Fruit fly (Drosophila melanogaster) whole organism, prepupa: ENCODE measurements around the gene CG18666.
A peak's percentile ranks its signal among the peaks of the same experiment; 100 is the strongest.

Experiments used
- CG10631 ChIP-seq: fragments of 200-800 bp; sonication (Bioruptor generic); optimal IDR thresholded peaks from 2 replicates; lab custom pipeline; 2016; ENCODE audit warnings: missing biosample characterization, missing genetic modification characterization
- CG10669 ChIP-seq: fragments of 200-800 bp; sonication (Bioruptor generic); optimal IDR thresholded peaks from 3 replicates; lab custom pipeline; 2018; ENCODE audit warnings: missing biosample characterization, mild to moderate bottlenecking, missing genetic modification characterization, moderate library complexity
- CG11294 ChIP-seq: fragments of 200-800 bp; sonication (Bioruptor generic); IDR thresholded peaks from 2 replicates; pipeline ENCODE4 v1.3.6; 2022; ENCODE audit warnings: missing biosample characterization, missing genetic modification characterization
- CG11762 ChIP-seq: fragments of 200-800 bp; sonication (Bioruptor generic); optimal IDR thresholded peaks from 3 replicates; lab custom pipeline; 2016; ENCODE audit warnings: missing biosample characterization, missing genetic modification characterization; ENCODE audit not compliant: insufficient read depth
- CG15336 ChIP-seq: fragments of 200-800 bp; sonication (Bioruptor generic); IDR thresholded peaks from 2 replicates; pipeline ENCODE4 v1.3.6; 2022; ENCODE audit warnings: missing biosample characterization, missing genetic modification characterization
- CG16779 ChIP-seq: fragments of 200-800 bp; sonication (Bioruptor generic); optimal IDR thresholded peaks from 3 replicates; lab custom pipeline; 2017; ENCODE audit warnings: missing biosample characterization, mild to moderate bottlenecking, missing genetic modification characterization
- CG3032 ChIP-seq: fragments of 200-800 bp; optimal IDR thresholded peaks from 2 replicates; lab custom pipeline; 2019; ENCODE audit warnings: missing biosample characterization, mild to moderate bottlenecking, missing genetic modification characterization, moderate library complexity
- CG31627 ChIP-seq: fragments of 200-800 bp; sonication (Bioruptor generic); optimal IDR thresholded peaks from 3 replicates; lab custom pipeline; 2016; ENCODE audit warnings: missing biosample characterization, missing genetic modification characterization
- CG4318 ChIP-seq: fragments of 200-800 bp; sonication (Bioruptor generic); optimal IDR thresholded peaks from 3 replicates; lab custom pipeline; 2017; ENCODE audit warnings: missing biosample characterization, mild to moderate bottlenecking, missing genetic modification characterization
- CG6163 ChIP-seq: fragments of 200-800 bp; sonication (Bioruptor generic); IDR thresholded peaks from 3 replicates; pipeline ENCODE4 v1.3.6; 2022; ENCODE audit warnings: missing biosample characterization, missing genetic modification characterization
- CG6808 ChIP-seq: fragments of 200-800 bp; sonication (Bioruptor generic); optimal IDR thresholded peaks from 3 replicates; lab custom pipeline; 2017; ENCODE audit warnings: missing biosample characterization, missing genetic modification characterization, mild to moderate bottlenecking, moderate library complexity, missing genetic modification reagents
- CG6854 ChIP-seq: fragments of 200-800 bp; sonication (Bioruptor generic); optimal IDR thresholded peaks from 2 replicates; lab custom pipeline; 2017; ENCODE audit warnings: missing biosample characterization, mild to moderate bottlenecking, missing genetic modification characterization
- CG7368 ChIP-seq: fragments of 200-800 bp; sonication (Bioruptor generic); optimal IDR thresholded peaks from 3 replicates; lab custom pipeline; 2016; ENCODE audit warnings: missing biosample characterization, missing genetic modification characterization
- CG8119 ChIP-seq: fragments of 200-800 bp; sonication (Bioruptor generic); IDR thresholded peaks from 3 replicates; pipeline ENCODE4 v1.3.6; 2022; ENCODE audit warnings: missing biosample characterization, missing genetic modification characterization
- CG8632 ChIP-seq: fragments of 200-800 bp; sonication (Bioruptor generic); optimal IDR thresholded peaks from 3 replicates; lab custom pipeline; 2016; ENCODE audit warnings: missing biosample characterization, missing genetic modification characterization
- CG9139 ChIP-seq: fragments of 200-800 bp; sonication (Bioruptor generic); optimal IDR thresholded peaks from 3 replicates; lab custom pipeline; 2017; ENCODE audit warnings: missing biosample characterization, mild to moderate bottlenecking, missing genetic modification characterization
- Eip75B ChIP-seq: fragments of 200-800 bp; sonication (Bioruptor generic); optimal IDR thresholded peaks from 3 replicates; lab custom pipeline; 2016; ENCODE audit warnings: missing biosample characterization, missing genetic modification characterization
- Eip93F ChIP-seq: fragments of 200-800 bp; sonication (Bioruptor generic); optimal IDR thresholded peaks from 2 replicates; lab custom pipeline; 2016; ENCODE audit warnings: missing biosample characterization, mild to moderate bottlenecking, missing genetic modification characterization
- Ets96B ChIP-seq: fragments of 200-800 bp; optimal IDR thresholded peaks from 2 replicates; lab custom pipeline; 2019; ENCODE audit warnings: missing biosample characterization, mild to moderate bottlenecking, missing genetic modification characterization, moderate library complexity
- Gug ChIP-seq: fragments of 200-800 bp; sonication (Bioruptor generic); IDR thresholded peaks from 2 replicates; pipeline ENCODE4 v1.3.6; 2022; ENCODE audit warnings: missing biosample characterization, missing genetic modification characterization
- Hr38 ChIP-seq: sonication (Bioruptor generic); optimal IDR thresholded peaks from 2 replicates; lab custom pipeline; 2016; ENCODE audit warnings: missing biosample characterization, missing genetic modification characterization
- Hr39 ChIP-seq: fragments of 200-800 bp; sonication (Bioruptor generic); optimal IDR thresholded peaks from 2 replicates; lab custom pipeline; 2016; ENCODE audit warnings: missing biosample characterization, missing genetic modification characterization
- Hr4 ChIP-seq: fragments of 200-800 bp; sonication (Bioruptor generic); optimal IDR thresholded peaks from 3 replicates; lab custom pipeline; 2016; ENCODE audit warnings: missing biosample characterization, missing genetic modification characterization
- Lpt ChIP-seq: fragments of 200-800 bp; sonication (Bioruptor generic); optimal IDR thresholded peaks from 3 replicates; lab custom pipeline; 2016; ENCODE audit warnings: missing biosample characterization, missing genetic modification characterization
- Met ChIP-seq: fragments of 200-800 bp; sonication (Bioruptor generic); optimal IDR thresholded peaks from 3 replicates; lab custom pipeline; 2016; ENCODE audit warnings: missing biosample characterization, missing genetic modification characterization
- OdsH ChIP-seq: fragments of 200-800 bp; sonication (Bioruptor generic); optimal IDR thresholded peaks from 3 replicates; lab custom pipeline; 2016; ENCODE audit warnings: missing biosample characterization, missing genetic modification characterization
- Smox ChIP-seq: fragments of 200-800 bp; sonication (Bioruptor generic); optimal IDR thresholded peaks from 3 replicates; lab custom pipeline; 2016; ENCODE audit warnings: missing biosample characterization, missing genetic modification characterization
- Sox102F ChIP-seq: fragments of 200-800 bp; sonication (Bioruptor generic); optimal IDR thresholded peaks from 2 replicates; lab custom pipeline; 2016; ENCODE audit warnings: missing biosample characterization, mild to moderate bottlenecking, missing genetic modification characterization
- Sox15 ChIP-seq: fragments of 200-800 bp; sonication (Bioruptor generic); optimal IDR thresholded peaks from 3 replicates; lab custom pipeline; 2016; ENCODE audit warnings: missing biosample characterization, missing genetic modification characterization
- acj6 ChIP-seq: fragments of 200-800 bp; sonication (Bioruptor generic); optimal IDR thresholded peaks from 3 replicates; lab custom pipeline; 2016; ENCODE audit warnings: missing biosample characterization, missing genetic modification characterization
- dac ChIP-seq: fragments of 200-800 bp; sonication (Bioruptor generic); optimal IDR thresholded peaks from 2 replicates; lab custom pipeline; 2017; ENCODE audit warnings: missing biosample characterization, mild to moderate bottlenecking, missing genetic modification characterization
- dsx ChIP-seq: fragments of 200-800 bp; optimal IDR thresholded peaks from 3 replicates; lab custom pipeline; 2019; ENCODE audit warnings: missing biosample characterization, mild to moderate bottlenecking, missing genetic modification characterization, moderate library complexity; ENCODE audit not compliant: poor library complexity, severe bottlenecking
- eg ChIP-seq: fragments of 200-800 bp; sonication (Bioruptor generic); IDR thresholded peaks from 3 replicates; pipeline ENCODE4 v1.3.6; 2022; ENCODE audit warnings: missing biosample characterization, missing genetic modification characterization
- esn ChIP-seq: fragments of 200-800 bp; sonication (Bioruptor generic); optimal IDR thresholded peaks from 2 replicates; lab custom pipeline; 2016; ENCODE audit warnings: missing biosample characterization, mild to moderate bottlenecking, missing genetic modification characterization, moderate library complexity
- fd59A ChIP-seq: fragments of 200-800 bp; sonication (Bioruptor generic); optimal IDR thresholded peaks from 2 replicates; lab custom pipeline; 2017; ENCODE audit warnings: missing biosample characterization, mild to moderate bottlenecking, missing genetic modification characterization, missing genetic modification reagents
- fd85E ChIP-seq: fragments of 200-800 bp; sonication (Bioruptor generic); optimal IDR thresholded peaks from 3 replicates; lab custom pipeline; 2016; ENCODE audit warnings: missing biosample characterization, missing genetic modification characterization
- fkh ChIP-seq: fragments of 200-800 bp; sonication (Bioruptor generic); optimal IDR thresholded peaks from 3 replicates; lab custom pipeline; 2017; ENCODE audit warnings: missing biosample characterization, mild to moderate bottlenecking, missing genetic modification characterization, moderate library complexity
- lz ChIP-seq: fragments of 200-800 bp; sonication (Bioruptor generic); optimal IDR thresholded peaks from 3 replicates; lab custom pipeline; 2016; ENCODE audit warnings: missing biosample characterization, missing genetic modification characterization
- net ChIP-seq: fragments of 200-800 bp; sonication (Bioruptor generic); optimal IDR thresholded peaks from 3 replicates; lab custom pipeline; 2016; ENCODE audit warnings: missing biosample characterization, missing genetic modification characterization
- salr ChIP-seq, 2 experiments: fragments of 200-800 bp; sonication (Bioruptor generic); optimal IDR thresholded peaks; 3 replicates each; lab custom pipeline; 2016 to 2018; ENCODE audit warnings: missing biosample characterization in 2 of 2, missing genetic modification characterization in 2 of 2, mild to moderate bottlenecking in 1 of 2
- spab ChIP-seq: fragments of 200-800 bp; sonication (Bioruptor generic); optimal IDR thresholded peaks from 2 replicates; lab custom pipeline; 2017; ENCODE audit warnings: missing biosample characterization, mild to moderate bottlenecking, missing genetic modification characterization, missing genetic modification reagents
- ss ChIP-seq, 2 experiments: fragments of 200-800 bp; sonication (Bioruptor generic); optimal IDR thresholded peaks; 2 replicates in 1 of 2; 3 replicates in 1 of 2; lab custom pipeline; 2017 to 2018; ENCODE audit warnings: mild to moderate bottlenecking in 2 of 2, missing biosample characterization in 2 of 2, missing genetic modification characterization in 2 of 2, moderate library complexity in 1 of 2
- svp ChIP-seq: fragments of 200-800 bp; sonication (Bioruptor generic); peaks from one replicate; lab custom pipeline; 2016; ENCODE audit warnings: missing biosample characterization, missing genetic modification characterization
- vri ChIP-seq: fragments of 200-800 bp; sonication (Bioruptor generic); optimal IDR thresholded peaks from 3 replicates; lab custom pipeline; 2016; ENCODE audit warnings: missing biosample characterization, mild to moderate bottlenecking, missing genetic modification characterization

Gene CG18666

DNA sequence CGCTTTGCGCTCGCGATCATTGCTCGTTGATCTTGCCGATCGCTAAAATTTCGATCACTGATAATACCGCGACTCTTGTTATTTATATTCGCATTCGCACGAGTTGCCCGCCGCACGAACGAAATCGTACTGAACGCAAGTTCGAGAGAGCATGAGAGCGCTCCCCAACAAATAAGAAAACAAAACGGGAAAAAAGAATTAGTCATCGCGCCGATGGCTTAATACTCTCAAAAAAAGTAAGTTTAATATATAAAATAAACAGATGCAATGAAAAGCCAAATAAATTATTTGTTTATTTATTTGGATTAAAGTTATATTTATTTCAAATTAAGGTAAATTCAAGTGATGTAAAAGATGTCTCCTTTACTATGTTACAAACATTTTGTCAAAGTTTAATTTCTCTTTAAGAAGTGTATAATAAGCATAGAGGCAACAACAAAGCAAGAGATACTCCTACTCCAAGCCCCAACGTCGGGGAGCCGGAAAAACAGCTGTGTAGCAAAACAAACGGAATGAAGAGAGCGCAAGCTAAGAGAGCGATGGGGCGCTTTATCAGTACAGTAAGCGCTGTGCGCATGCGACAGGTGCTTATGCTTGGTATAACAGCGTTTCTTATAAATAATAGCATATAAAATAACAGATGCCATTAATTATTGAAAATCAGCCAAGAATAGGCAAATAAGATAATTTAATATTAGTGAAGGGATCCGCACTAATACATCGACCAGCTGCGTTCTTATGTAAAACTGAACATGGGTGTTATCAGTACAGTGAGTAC, 22.9 kb downstream of the CG18666 start (continued):
- peak; percentile 66 for TF ChIP-seq CG31627 (GFP tag; lab: Kevin White, UChicago)
- peak; percentile 88 for TF ChIP-seq esn (GFP tag; lab: Kevin White, UChicago)
- no peak for TF ChIP-seq Eip93F (GFP tag; lab: Kevin White, UChicago)
- TF ChIP-seq salr (GFP tag; optimal IDR thresholded peaks at IDR 0.05; lab: Kevin White, UChicago) = peak; percentile 47 to 82
- peak; percentile 88 to 91 for TF ChIP-seq ss (GFP tag; optimal IDR thresholded peaks at IDR 0.05; lab: Kevin White, UChicago)
- TF ChIP-seq Ets96B (tag; lab: Kevin White, UChicago) = peak; percentile 77
- TF ChIP-seq acj6 (GFP tag; lab: Kevin White, UChicago) = peak; percentile 70
- peak; percentile 78 for TF ChIP-seq CG6808
- TF ChIP-seq CG6854 (GFP tag; lab: Kevin White, UChicago) = peak; percentile 80
- peak; percentile 23 for TF ChIP-seq CG4318 (GFP tag; lab: Kevin White, UChicago)
- peak; percentile 82 for TF ChIP-seq Met (GFP tag; lab: Kevin White, UChicago)
- TF ChIP-seq vri = peak; percentile 56
- TF ChIP-seq Hr4 (GFP tag; lab: Kevin White, UChicago) = peak; percentile 77
- TF ChIP-seq CG6163 = peak; percentile 63
- TF ChIP-seq Lpt (GFP tag; lab: Kevin White, UChicago) = peak; percentile 54
- TF ChIP-seq spab (GFP tag; lab: Kevin White, UChicago) = peak; percentile 74
- no peak for TF ChIP-seq Hr38 (GFP tag; lab: Kevin White, UChicago)
- TF ChIP-seq fd59A (GFP tag; lab: Kevin White, UChicago) = peak; percentile 60
- peak; percentile 74 for TF ChIP-seq CG10669
- TF ChIP-seq lz (GFP tag; lab: Kevin White, UChicago) = peak; percentile 62
- peak; percentile 82 for TF ChIP-seq dsx (GFP tag; lab: Kevin White, UChicago)
- peak; percentile 79 for TF ChIP-seq OdsH
- TF ChIP-seq CG11294 = peak; percentile 17; the same call in 1 of the 2 replicates
- peak; percentile 67 for TF ChIP-seq Hr39
- no peak for TF ChIP-seq fd85E
- peak; percentile 76 for TF ChIP-seq CG9139 (GFP tag; lab: Kevin White, UChicago)
- peak; percentile 81 for TF ChIP-seq CG3032 (tag; lab: Kevin White, UChicago)
- peak; percentile 60 for TF ChIP-seq CG8632 (GFP tag; lab: Kevin White, UChicago)
- peak; percentile 69 for TF ChIP-seq Sox15 (GFP tag; lab: Kevin White, UChicago)
- peak; percentile 84 for TF ChIP-seq CG8119 (GFP tag; lab: Robert Waterston, UW)
- TF ChIP-seq Eip75B (GFP tag; lab: Kevin White, UChicago) = peak; percentile 80
- peak; percentile 71 for TF ChIP-seq CG15336 (GFP tag; lab: Robert Waterston, UW)
- peak; percentile 52 for TF ChIP-seq net (GFP tag; lab: Kevin White, UChicago)
- peak; percentile 64 for TF ChIP-seq fkh (GFP tag; lab: Kevin White, UChicago)
- TF ChIP-seq eg (GFP tag; lab: Robert Waterston, UW) = peak; percentile 66
- peak; percentile 80 for TF ChIP-seq CG16779 (tag; lab: Kevin White, UChicago)
- peak; percentile 21 for TF ChIP-seq CG11762 (GFP tag; lab: Kevin White, UChicago)

dm6 chr2L:11058111-11058665, 23.6 kb downstream of the CG18666 start:
- TF ChIP-seq CG10631 (no peak), Ets96B (tag; lab: Kevin White, UChicago) (no peak), CG11294 (0 out of 2 replicates have a peak, but pooled peaks have one; percentile 1), CG31627 (GFP tag; lab: Kevin White, UChicago) (no peak), acj6 (GFP tag; lab: Kevin White, UChicago) (no peak), dac (GFP tag; lab: Kevin White, UChicago) (no peak), salr (GFP tag; optimal IDR thresholded peaks at IDR 0.05; lab: Kevin White, UChicago) (no peak), CG11762 (GFP tag; lab: Kevin White, UChicago) (no peak), CG3032 (tag; lab: Kevin White, UChicago) (no peak), Hr4 (GFP tag; lab: Kevin White, UChicago) (no peak), eg (GFP tag; lab: Robert Waterston, UW) (no peak), Gug (GFP tag; lab: Robert Waterston, UW) (0 out of 2 replicates have a peak, but pooled peaks have one; percentile 21), CG15336 (GFP tag; lab: Robert Waterston, UW) (peak; percentile 18; the same call in 1 of the 2 replicates), Smox (GFP tag; lab: Kevin White, UChicago) (no peak), Lpt (GFP tag; lab: Kevin White, UChicago) (no peak), CG7368 (GFP tag; lab: Kevin White, UChicago) (no peak), fd85E (no peak), svp (GFP tag; lab: Kevin White, UChicago) (peak; percentile 73), esn (GFP tag; lab: Kevin White, UChicago) (no peak), CG6163 (0 out of 3 replicates have a peak, but pooled peaks have one; percentile 7), spab (GFP tag; lab: Kevin White, UChicago) (no peak), vri (no peak), Sox102F (GFP tag; lab: Kevin White, UChicago) (no peak), CG9139 (GFP tag; lab: Kevin White, UChicago) (no peak), Met (GFP tag; lab: Kevin White, UChicago) (no peak)
- TF ChIP-seq, all 60 proteins: peak for 5
